Worm (Caenorhabditis elegans) whole organism, L3 larva: Measurements from ENCODE around the gene slcr-46.2.
A peak's percentile ranks its signal among the peaks of the same experiment; 100 is the strongest.

Experiments used
- R02D3.7 ChIP-seq: fragments of 150-350 bp; optimal IDR thresholded peaks from 2 replicates; lab custom pipeline; 2014; ENCODE audit warnings: missing biosample characterization, missing genetic modification characterization
- ZK546.5 ChIP-seq: sonication (generic microtip); optimal IDR thresholded peaks from 2 replicates; lab custom pipeline; 2017; ENCODE audit warnings: missing biosample characterization, missing genetic modification characterization
- ceh-28 ChIP-seq: fragments of 150-350 bp; optimal IDR thresholded peaks from 2 replicates; lab custom pipeline; 2014; ENCODE audit warnings: missing biosample characterization, missing genetic modification reagents, missing genetic modification characterization
- daf-12 ChIP-seq: fragments of 150-350 bp; optimal IDR thresholded peaks from 2 replicates; lab custom pipeline; 2014; ENCODE audit warnings: missing biosample characterization, missing genetic modification reagents, missing genetic modification characterization
- elt-1 ChIP-seq: fragments of 150-350 bp; optimal IDR thresholded peaks from 2 replicates; lab custom pipeline; 2014; ENCODE audit warnings: missing biosample characterization, missing genetic modification characterization
- elt-2 ChIP-seq: sonication (generic microtip); optimal IDR thresholded peaks from 2 replicates; lab custom pipeline; 2016; ENCODE audit warnings: missing genetic modification reagents, mild to moderate bottlenecking, missing genetic modification characterization, missing compliant biosample characterization
- eor-1 ChIP-seq, 2 experiments: fragments of 150-350 bp; optimal IDR thresholded peaks; 2 replicates each; lab custom pipeline; 2014 to 2018; ENCODE audit warnings: missing biosample characterization in 2 of 2, missing genetic modification characterization in 2 of 2
- fkh-10 ChIP-seq: sonication (generic microtip); optimal IDR thresholded peaks from 2 replicates; lab custom pipeline; 2017; ENCODE audit warnings: missing biosample characterization, missing genetic modification reagents, missing genetic modification characterization
- fos-1 ChIP-seq: fragments of 150-350 bp; optimal IDR thresholded peaks from 2 replicates; lab custom pipeline; 2014; ENCODE audit warnings: missing biosample characterization, missing genetic modification characterization
- hmg-11 ChIP-seq: sonication (generic microtip); optimal IDR thresholded peaks from 2 replicates; lab custom pipeline; 2016; ENCODE audit warnings: missing genetic modification characterization, missing compliant biosample characterization
- jun-1 ChIP-seq: fragments of 150-350 bp; optimal IDR thresholded peaks from 2 replicates; lab custom pipeline; 2014; ENCODE audit warnings: missing biosample characterization, missing genetic modification reagents, missing genetic modification characterization
- lin-15B ChIP-seq: fragments of 150-350 bp; optimal IDR thresholded peaks from 2 replicates; lab custom pipeline; 2014; ENCODE audit warnings: missing biosample characterization, missing genetic modification characterization
- lsy-12 ChIP-seq: sonication (generic microtip); optimal IDR thresholded peaks from 2 replicates; lab custom pipeline; 2016; ENCODE audit warnings: mild to moderate bottlenecking, missing genetic modification characterization, missing compliant biosample characterization
- mdl-1 ChIP-seq: fragments of 150-350 bp; optimal IDR thresholded peaks from 2 replicates; lab custom pipeline; 2014; ENCODE audit warnings: missing biosample characterization, missing genetic modification characterization
- nhr-11 ChIP-seq: fragments of 150-350 bp; optimal IDR thresholded peaks from 2 replicates; lab custom pipeline; 2014; ENCODE audit warnings: missing biosample characterization, missing genetic modification characterization
- nhr-23 ChIP-seq: fragments of 150-350 bp; optimal IDR thresholded peaks from 2 replicates; lab custom pipeline; 2014; ENCODE audit warnings: missing biosample characterization, missing genetic modification reagents, missing genetic modification characterization
- nhr-237 ChIP-seq: fragments of 150-350 bp; optimal IDR thresholded peaks from 2 replicates; lab custom pipeline; 2014; ENCODE audit warnings: missing biosample characterization, missing genetic modification characterization
- nhr-25 ChIP-seq: sonication (generic microtip); optimal IDR thresholded peaks from 2 replicates; lab custom pipeline; 2017; ENCODE audit warnings: missing biosample characterization, missing genetic modification characterization
- nhr-28 ChIP-seq: fragments of 150-350 bp; optimal IDR thresholded peaks from 2 replicates; lab custom pipeline; 2014; ENCODE audit warnings: missing biosample characterization, missing genetic modification characterization
- nhr-43 ChIP-seq: sonication (generic microtip); optimal IDR thresholded peaks from 2 replicates; lab custom pipeline; 2016; ENCODE audit warnings: mild to moderate bottlenecking, missing genetic modification characterization, missing compliant biosample characterization; ENCODE audit not compliant: poor library complexity, severe bottlenecking
- nhr-67 ChIP-seq: fragments of 150-350 bp; optimal IDR thresholded peaks from 2 replicates; lab custom pipeline; 2014; ENCODE audit warnings: missing biosample characterization, missing genetic modification characterization
- pha-4 ChIP-seq: fragments of 150-350 bp; optimal IDR thresholded peaks from 2 replicates; lab custom pipeline; 2014; ENCODE audit warnings: missing biosample characterization, missing genetic modification reagents, missing genetic modification characterization
- pqm-1 ChIP-seq: fragments of 150-350 bp; optimal IDR thresholded peaks from 2 replicates; lab custom pipeline; 2017; ENCODE audit warnings: missing biosample characterization, missing genetic modification characterization, inconsistent platforms
- sea-2 ChIP-seq: fragments of 150-350 bp; sonication (generic microtip); optimal IDR thresholded peaks from 4 replicates; lab custom pipeline; 2014; ENCODE audit warnings: missing biosample characterization, missing genetic modification reagents, missing genetic modification characterization
- skn-1 ChIP-seq: fragments of 150-350 bp; optimal IDR thresholded peaks from 2 replicates; lab custom pipeline; 2014; ENCODE audit warnings: missing biosample characterization, missing genetic modification characterization
- tbx-2 ChIP-seq: sonication (generic microtip); optimal IDR thresholded peaks from 2 replicates; lab custom pipeline; 2016; ENCODE audit warnings: mild to moderate bottlenecking, missing genetic modification characterization, missing compliant biosample characterization
- ztf-11 ChIP-seq: fragments of 150-350 bp; optimal IDR thresholded peaks from 2 replicates; lab custom pipeline; 2014; ENCODE audit warnings: missing biosample characterization, missing genetic modification characterization
- ztf-4 ChIP-seq: fragments of 150-350 bp; optimal IDR thresholded peaks from 2 replicates; lab custom pipeline; 2014; ENCODE audit warnings: missing biosample characterization, missing genetic modification characterization

The slcr-46.2 gene

DNA sequence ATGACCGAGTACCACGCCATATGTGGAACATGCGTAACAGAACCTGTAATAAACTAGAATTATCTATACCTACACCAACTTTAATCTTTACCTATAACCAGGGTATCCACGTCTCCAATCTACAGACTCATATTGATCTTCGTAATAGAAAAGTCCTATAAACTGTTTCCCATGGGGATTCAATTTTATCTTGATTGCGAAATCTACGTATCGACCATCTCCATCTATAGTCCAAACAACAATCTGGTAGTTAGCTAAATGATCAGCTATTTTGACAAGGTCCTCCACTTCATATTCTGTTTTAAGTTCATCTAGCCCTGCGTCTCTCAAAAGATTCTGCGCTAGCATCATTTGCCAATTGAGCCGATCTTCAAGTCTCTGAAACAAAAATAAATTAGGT lies 39.7 kb upstream of the slcr-46.2 start:
- TF ChIP-seq tbx-2 (tag; lab: Kevin White, UChicago) (no peak), nhr-25 (peak; percentile 53), nhr-23 (tag; lab: Kevin White, UChicago) (peak; percentile 28), elt-1 (peak; percentile 99), ZK546.5 (no peak), nhr-43 (peak; percentile 21)

DNA sequence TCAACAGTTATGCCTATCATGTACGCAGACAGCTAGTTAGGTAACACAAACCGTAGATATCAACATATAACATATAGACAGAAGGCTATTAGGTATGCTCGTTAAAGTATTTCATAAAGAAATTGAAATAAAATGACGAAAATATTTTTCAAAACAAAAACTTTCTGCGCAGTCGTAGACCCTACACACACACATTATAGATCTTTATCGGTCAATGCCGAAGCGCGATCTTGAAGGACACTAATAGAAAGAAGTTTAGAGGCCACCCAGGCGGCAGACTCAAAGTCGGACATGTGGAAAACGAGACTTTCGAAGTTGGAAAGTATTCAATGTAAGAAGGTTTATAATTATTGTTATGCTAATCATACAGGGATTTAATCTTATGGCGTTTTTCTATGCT lies 39.0 kb upstream of the slcr-46.2 start:
- TF ChIP-seq elt-1, result peak; percentile 95
- peak; percentile 32 for TF ChIP-seq nhr-25
- TF ChIP-seq ztf-4 (tag; lab: Kevin White, UChicago), result no peak
- TF ChIP-seq, all 47 proteins: peak for 2

DNA sequence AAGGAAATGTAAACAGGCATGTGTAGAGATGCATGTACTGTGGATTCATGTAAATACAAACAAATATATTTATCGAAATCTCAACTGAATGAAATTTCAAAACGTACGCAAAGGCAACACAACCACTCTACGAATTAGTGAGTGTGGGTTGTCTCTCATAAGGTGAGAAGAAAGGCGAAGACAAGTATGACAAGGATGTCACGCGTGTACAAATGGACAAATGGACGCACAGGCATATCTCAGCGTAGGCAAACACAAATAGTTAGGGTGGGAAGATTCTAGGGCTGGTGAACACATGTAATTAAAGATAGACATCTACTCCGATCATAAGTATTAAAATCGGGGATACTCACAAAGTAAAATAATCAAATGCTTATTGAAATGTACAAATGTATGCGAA lies 38.2 kb upstream of the slcr-46.2 start:
- TF ChIP-seq nhr-43 (peak; percentile 27), nhr-25 (peak; percentile 29), ceh-28 (tag; lab: Kevin White, UChicago) (no peak), lsy-12 (tag; lab: Kevin White, UChicago) (no peak), elt-1 (peak; percentile 86), nhr-237 (tag; lab: Kevin White, UChicago) (no peak)

DNA sequence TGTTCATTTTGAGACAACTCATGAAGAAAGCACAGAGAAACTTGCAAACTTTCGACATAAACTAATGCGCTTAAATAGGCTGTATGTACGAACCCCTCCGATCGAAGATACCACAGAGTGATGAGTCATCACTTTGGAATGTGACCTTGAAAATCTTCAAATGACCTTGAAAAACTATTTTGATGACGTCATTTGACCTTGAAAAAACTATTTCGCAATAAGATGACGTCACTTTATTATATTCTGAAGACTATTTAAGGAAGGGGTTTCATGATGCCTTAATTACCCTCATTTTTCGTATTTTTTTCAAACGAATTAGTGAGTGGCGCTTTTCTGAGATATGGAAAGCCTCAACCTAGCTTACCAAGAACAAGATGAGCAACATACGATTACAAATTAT lies 31.2 kb upstream of the slcr-46.2 start, which contains the start of gene C25F9.2:
C25F9.2 (plus strand) TSS at position 341 of the 400 bp plus-strand sequence.
- TF ChIP-seq nhr-25, result peak; percentile 57
- no peak for TF ChIP-seq mdl-1 (tag; lab: Kevin White, UChicago)
- TF ChIP-seq nhr-28 (tag; lab: Kevin White, UChicago), result no peak

DNA sequence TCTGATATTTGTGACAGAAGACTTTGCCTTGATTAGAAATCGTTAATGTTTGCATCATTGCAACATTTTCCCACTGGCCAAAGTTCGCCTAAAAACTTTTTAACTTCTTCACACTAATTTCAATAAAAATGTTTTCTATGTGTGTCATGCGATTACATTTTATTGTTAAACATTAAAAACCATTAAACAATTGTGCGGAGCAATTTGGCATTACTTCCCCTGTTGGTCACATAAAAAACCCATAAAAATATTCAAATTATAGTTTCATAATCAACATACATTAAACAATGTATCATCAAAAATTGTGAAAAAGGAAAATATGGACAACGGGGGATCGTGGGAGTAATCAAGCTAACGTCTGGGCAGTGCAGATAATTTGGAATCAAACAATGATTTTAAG lies 29.4 kb upstream of the slcr-46.2 start:
- TF ChIP-seq pqm-1 (tag; lab: Kevin White, UChicago), result peak; percentile 7
- peak; percentile 65 for TF ChIP-seq elt-2 (tag; lab: Kevin White, UChicago)

DNA sequence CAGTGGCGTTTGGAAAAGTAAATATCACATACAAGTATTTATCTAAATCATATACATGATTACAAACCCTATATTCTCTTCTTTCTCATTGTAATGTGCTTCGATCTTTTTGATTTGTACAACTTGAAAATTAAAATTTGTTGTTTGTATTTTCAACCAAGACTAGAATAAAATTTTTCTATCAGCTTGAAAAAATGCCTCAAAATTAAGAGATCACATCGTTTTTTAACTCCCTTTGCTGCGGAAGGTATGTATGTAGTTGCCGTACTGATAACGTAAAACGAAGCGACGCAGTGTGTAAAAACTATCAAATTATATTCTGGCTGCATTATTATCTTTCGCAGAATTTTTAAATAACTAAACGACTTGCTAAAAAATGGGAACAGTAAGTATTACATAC lies 27.9 kb upstream of the slcr-46.2 start, which contains the start of gene C25F9.15:
C25F9.15 (plus strand) TSS at position 301 of the 400 bp plus-strand sequence.
- TF ChIP-seq elt-2 (tag; lab: Kevin White, UChicago) (peak; percentile 42), eor-1 (tag; optimal IDR thresholded peaks at IDR 0.05; lab: Kevin White, UChicago) (no peak), skn-1 (tag; lab: Kevin White, UChicago) (no peak), R02D3.7 (no peak), daf-12 (tag; lab: Kevin White, UChicago) (no peak), ztf-11 (tag; lab: Kevin White, UChicago) (no peak), nhr-11 (tag; lab: Kevin White, UChicago) (no peak), sea-2 (GFP tag; lab: Kevin White, UChicago) (no peak)

DNA sequence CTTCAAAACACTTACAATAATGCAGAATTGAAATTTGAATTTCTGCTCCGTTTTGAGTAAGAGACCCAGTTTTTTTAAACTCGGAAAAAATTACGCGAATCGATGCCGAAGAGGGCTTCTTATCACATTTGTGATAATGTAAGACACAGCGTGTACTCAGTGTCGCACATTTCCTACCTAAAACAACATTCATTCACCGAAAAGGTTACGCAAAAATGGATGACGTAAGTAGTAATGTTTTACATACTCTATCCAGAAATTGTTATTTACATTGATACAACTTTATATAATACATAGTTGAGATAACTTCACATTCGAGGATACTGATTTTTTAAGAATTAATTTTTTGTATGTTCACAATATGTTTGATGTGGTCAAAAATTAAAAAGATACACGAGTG lies 26.5 kb upstream of the slcr-46.2 start, which contains the start of the genes C25F9.4 and C25F9.9:
C25F9.4 (minus strand) TSS at position 101 of the 400 bp plus-strand sequence.
C25F9.9 (plus strand) TSS at position 137 of the 400 bp plus-strand sequence.
- peak; percentile 48 for TF ChIP-seq elt-2 (tag; lab: Kevin White, UChicago)
- no peak for TF ChIP-seq eor-1 (tag; optimal IDR thresholded peaks at IDR 0.05; lab: Kevin White, UChicago)
- no peak for TF ChIP-seq nhr-67 (tag; lab: Kevin White, UChicago)
- TF ChIP-seq fkh-10 (GFP tag; lab: Kevin White, UChicago), result no peak
- TF ChIP-seq ztf-11 (tag; lab: Kevin White, UChicago), result no peak
- TF ChIP-seq nhr-11 (tag; lab: Kevin White, UChicago), result no peak

DNA sequence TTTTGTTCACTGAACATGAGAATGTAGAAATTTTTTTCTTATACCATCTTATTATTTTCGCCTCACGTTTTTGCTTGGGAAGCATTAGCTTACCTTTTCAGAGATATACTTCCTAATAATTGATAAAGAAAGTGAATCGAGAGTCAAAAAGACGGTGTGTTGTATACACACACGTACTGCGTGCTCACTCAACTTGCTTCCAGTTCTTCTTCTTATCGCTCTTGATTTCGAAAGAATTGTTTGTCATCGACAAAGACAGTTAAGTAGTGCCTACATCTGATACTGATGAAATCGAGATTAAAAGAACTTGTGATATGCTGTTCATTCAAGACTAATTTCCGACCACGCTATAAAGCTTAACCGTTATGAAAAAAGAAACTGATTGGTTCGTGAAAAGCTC lies 20.7 kb upstream of the slcr-46.2 start, which contains the start of gene C25F9.5:
C25F9.5 (minus strand) TSS at position 195 of the 400 bp plus-strand sequence.
- TF ChIP-seq elt-1 (no peak), ztf-4 (tag; lab: Kevin White, UChicago) (no peak), pqm-1 (tag; lab: Kevin White, UChicago) (peak; percentile 58), nhr-67 (tag; lab: Kevin White, UChicago) (no peak), ceh-28 (tag; lab: Kevin White, UChicago) (no peak), R02D3.7 (no peak), hmg-11 (no peak), elt-2 (tag; lab: Kevin White, UChicago) (peak; percentile 81), jun-1 (tag; lab: Kevin White, UChicago) (peak; percentile 64), lin-15B (tag; lab: Kevin White, UChicago) (no peak), fos-1 (tag; lab: Kevin White, UChicago) (no peak), ztf-11 (tag; lab: Kevin White, UChicago) (no peak), pha-4 (tag; lab: Kevin White, UChicago) (peak; percentile 28)
- TF ChIP-seq, all 47 proteins: peak for 4
